Fruit fly (Drosophila melanogaster) whole organism, prepupa: ENCODE measurements around the gene He.

Experiments used
- Blimp-1 ChIP-seq: fragments of 200-800 bp; sonication (Bioruptor generic); optimal IDR thresholded peaks from 3 replicates; lab custom pipeline; 2017; ENCODE audit warnings: missing biosample characterization, missing genetic modification characterization, mild to moderate bottlenecking, moderate library complexity, missing genetic modification reagents
- CG11762 ChIP-seq: fragments of 200-800 bp; sonication (Bioruptor generic); optimal IDR thresholded peaks from 3 replicates; lab custom pipeline; 2016; ENCODE audit warnings: missing biosample characterization, missing genetic modification characterization; ENCODE audit not compliant: insufficient read depth
- CG15336 ChIP-seq: fragments of 200-800 bp; sonication (Bioruptor generic); IDR thresholded peaks from 2 replicates; pipeline ENCODE4 v1.3.6; 2022; ENCODE audit warnings: missing biosample characterization, missing genetic modification characterization
- CG3032 ChIP-seq: fragments of 200-800 bp; optimal IDR thresholded peaks from 2 replicates; lab custom pipeline; 2019; ENCODE audit warnings: missing biosample characterization, mild to moderate bottlenecking, missing genetic modification characterization, moderate library complexity
- CG6163 ChIP-seq: fragments of 200-800 bp; sonication (Bioruptor generic); IDR thresholded peaks from 3 replicates; pipeline ENCODE4 v1.3.6; 2022; ENCODE audit warnings: missing biosample characterization, missing genetic modification characterization
- CG8319 ChIP-seq: fragments of 200-800 bp; sonication (Bioruptor generic); optimal IDR thresholded peaks from 3 replicates; lab custom pipeline; 2016; ENCODE audit warnings: missing biosample characterization, missing genetic modification characterization
- CG8632 ChIP-seq: fragments of 200-800 bp; sonication (Bioruptor generic); optimal IDR thresholded peaks from 3 replicates; lab custom pipeline; 2016; ENCODE audit warnings: missing biosample characterization, missing genetic modification characterization
- Eip93F ChIP-seq: fragments of 200-800 bp; sonication (Bioruptor generic); optimal IDR thresholded peaks from 2 replicates; lab custom pipeline; 2016; ENCODE audit warnings: missing biosample characterization, mild to moderate bottlenecking, missing genetic modification characterization
- Hr38 ChIP-seq: sonication (Bioruptor generic); optimal IDR thresholded peaks from 2 replicates; lab custom pipeline; 2016; ENCODE audit warnings: missing biosample characterization, missing genetic modification characterization
- fd59A ChIP-seq: fragments of 200-800 bp; sonication (Bioruptor generic); optimal IDR thresholded peaks from 2 replicates; lab custom pipeline; 2017; ENCODE audit warnings: missing biosample characterization, mild to moderate bottlenecking, missing genetic modification characterization, missing genetic modification reagents
- fkh ChIP-seq: fragments of 200-800 bp; sonication (Bioruptor generic); optimal IDR thresholded peaks from 3 replicates; lab custom pipeline; 2017; ENCODE audit warnings: missing biosample characterization, mild to moderate bottlenecking, missing genetic modification characterization, moderate library complexity

DNA sequence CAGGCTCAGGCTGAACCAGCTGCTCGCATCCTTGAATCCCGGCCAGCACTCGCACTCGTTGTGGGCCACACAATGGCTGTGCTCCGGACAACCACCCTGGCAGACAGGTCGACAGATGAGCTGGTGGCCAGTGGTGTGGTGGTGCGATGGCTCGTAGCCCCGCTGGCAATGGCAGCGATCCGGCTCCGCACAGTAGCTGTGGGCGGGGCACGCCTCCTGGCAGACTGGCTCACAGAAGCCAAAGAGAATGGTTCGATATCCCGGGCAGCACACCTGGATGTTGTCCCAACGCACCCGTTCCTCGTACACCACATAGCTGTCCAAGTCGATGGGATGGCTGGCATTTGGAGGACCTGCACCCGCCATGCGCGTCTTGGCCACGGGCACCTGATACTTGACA is 46.9 kb upstream of the He start:
- TF ChIP-seq CG6163 (GFP tag; lab: Robert Waterston, UW) (no peak), CG8632 (GFP tag; lab: Kevin White, UChicago) (no peak), CG11762 (GFP tag; lab: Kevin White, UChicago) (no peak), fkh (GFP tag; lab: Kevin White, UChicago) (no peak), Eip93F (GFP tag; lab: Kevin White, UChicago) (no peak), CG8319 (GFP tag; lab: Kevin White, UChicago) (no peak), CG3032 (no peak), Blimp-1 (GFP tag; lab: Kevin White, UChicago) (no peak), fd59A (no peak), Hr38 (GFP tag; lab: Kevin White, UChicago) (no peak), CG15336 (no peak)
